Fruit fly (Drosophila melanogaster) whole organism, embryonic: Measurements from ENCODE around the gene Nup358.

Source experiments
- ATbp ChIP-seq: fragments of 200-800 bp; sonication (Bioruptor generic); optimal IDR thresholded peaks from 2 replicates; lab custom pipeline; 2017; ENCODE audit warnings: missing biosample characterization, mild to moderate bottlenecking, missing genetic modification characterization, missing genetic modification reagents
- Aef1 ChIP-seq: fragments of 200-800 bp; sonication (Bioruptor generic); IDR thresholded peaks from 3 replicates; pipeline ENCODE4 v1.3.6; 2022; ENCODE audit warnings: missing biosample characterization, missing genetic modification characterization
- CG10147 ChIP-seq: fragments of 200-800 bp; sonication (Bioruptor generic); optimal IDR thresholded peaks from 2 replicates; lab custom pipeline; 2019; ENCODE audit warnings: missing biosample characterization, mild to moderate bottlenecking, missing genetic modification characterization, moderate library complexity
- CG11456 ChIP-seq: fragments of 200-800 bp; sonication (Bioruptor generic); IDR thresholded peaks from 3 replicates; pipeline ENCODE4 v1.3.6; 2022; ENCODE audit warnings: missing biosample characterization, missing genetic modification characterization
- CG13894 ChIP-seq: fragments of 200-800 bp; sonication (Bioruptor generic); optimal IDR thresholded peaks from 3 replicates; lab custom pipeline; 2018; ENCODE audit warnings: missing biosample characterization, mild to moderate bottlenecking, missing genetic modification characterization, moderate library complexity
- CG14667 ChIP-seq: fragments of 200-800 bp; sonication (Bioruptor generic); IDR thresholded peaks from 2 replicates; pipeline ENCODE4 v1.3.6; 2022; ENCODE audit warnings: missing biosample characterization, missing genetic modification characterization
- CG14710 ChIP-seq: fragments of 200-800 bp; sonication (Bioruptor generic); optimal IDR thresholded peaks from 3 replicates; lab custom pipeline; 2019; ENCODE audit warnings: missing biosample characterization, mild to moderate bottlenecking, missing genetic modification characterization, moderate library complexity
- CG2199 ChIP-seq: fragments of 200-800 bp; sonication (Bioruptor generic); IDR thresholded peaks from 3 replicates; pipeline ENCODE4 v1.3.6; 2022; ENCODE audit warnings: missing biosample characterization, missing genetic modification characterization
- CG2678 ChIP-seq: fragments of 200-800 bp; sonication (Bioruptor generic); optimal IDR thresholded peaks from 3 replicates; lab custom pipeline; 2019; ENCODE audit warnings: missing biosample characterization, mild to moderate bottlenecking, missing genetic modification characterization, moderate library complexity
- CG3163 ChIP-seq: fragments of 200-800 bp; sonication (Bioruptor generic); optimal IDR thresholded peaks from 3 replicates; lab custom pipeline; 2016; ENCODE audit warnings: missing biosample characterization, missing genetic modification characterization
- CG32532 ChIP-seq: fragments of 200-800 bp; sonication (Bioruptor generic); IDR thresholded peaks from 2 replicates; pipeline ENCODE4 v1.3.6; 2022; ENCODE audit warnings: missing biosample characterization, missing genetic modification characterization
- CG4282 ChIP-seq: fragments of 200-800 bp; sonication (Bioruptor generic); optimal IDR thresholded peaks from 2 replicates; lab custom pipeline; 2016; ENCODE audit warnings: missing biosample characterization, missing genetic modification characterization
- CG4328 ChIP-seq: fragments of 200-800 bp; sonication (Bioruptor generic); optimal IDR thresholded peaks from 3 replicates; lab custom pipeline; 2017; ENCODE audit warnings: missing biosample characterization, missing genetic modification reagents, missing genetic modification characterization
- CG4854 ChIP-seq: fragments of 200-800 bp; sonication (Bioruptor generic); optimal IDR thresholded peaks from 2 replicates; lab custom pipeline; 2016; ENCODE audit warnings: missing biosample characterization, missing genetic modification characterization, inconsistent platforms
- CG6813 ChIP-seq: fragments of 200-800 bp; sonication (Bioruptor generic); optimal IDR thresholded peaks from 2 replicates; lab custom pipeline; 2017; ENCODE audit warnings: missing biosample characterization, missing genetic modification characterization, mild to moderate bottlenecking, moderate library complexity, missing genetic modification reagents
- CG6854 ChIP-seq: fragments of 200-800 bp; sonication (Bioruptor generic); optimal IDR thresholded peaks from 3 replicates; lab custom pipeline; 2017; ENCODE audit warnings: missing biosample characterization, mild to moderate bottlenecking, missing genetic modification characterization
- CG7556 ChIP-seq: fragments of 200-800 bp; sonication (Bioruptor generic); optimal IDR thresholded peaks from 2 replicates; lab custom pipeline; 2017; ENCODE audit warnings: missing biosample characterization, mild to moderate bottlenecking, missing genetic modification characterization
- CG7839 ChIP-seq: fragments of 200-800 bp; sonication (Bioruptor generic); optimal IDR thresholded peaks from 3 replicates; lab custom pipeline; 2018; ENCODE audit warnings: missing biosample characterization, mild to moderate bottlenecking, missing genetic modification characterization, moderate library complexity
- CrebB ChIP-seq: fragments of 200-800 bp; sonication (Bioruptor generic); optimal IDR thresholded peaks from 3 replicates; lab custom pipeline; 2018; ENCODE audit warnings: missing biosample characterization, mild to moderate bottlenecking, missing genetic modification characterization
- D ChIP-seq, 2 experiments: fragments of 200-800 bp in 1 of 2; fragments of >200 bp in 1 of 2; sonication (Bioruptor generic) in 1 of 2; optimal IDR thresholded peaks; 2 replicates in 1 of 2; 3 replicates in 1 of 2; lab custom pipeline; 2017; ENCODE audit warnings: mild to moderate bottlenecking in 1 of 2, missing biosample characterization in 1 of 2, missing genetic modification characterization in 1 of 2, missing genetic modification reagents in 1 of 2
- Dad ChIP-seq: fragments of 200-800 bp; sonication (Bioruptor generic); optimal IDR thresholded peaks from 3 replicates; lab custom pipeline; 2016; ENCODE audit warnings: missing biosample characterization, missing genetic modification characterization
- Dbx ChIP-seq: fragments of 200-800 bp; sonication (Bioruptor generic); IDR thresholded peaks from 3 replicates; pipeline ENCODE4 v1.3.6; 2022; ENCODE audit warnings: missing biosample characterization, missing genetic modification characterization
- Dll ChIP-seq: fragments of 200-800 bp; sonication (Bioruptor generic); IDR thresholded peaks from 4 replicates; pipeline ENCODE4 v1.3.6; 2022; ENCODE audit warnings: missing biosample characterization, missing genetic modification characterization; ENCODE audit not compliant: partially characterized antibody
- GATAe ChIP-seq: fragments of 200-800 bp; sonication (Bioruptor generic); conservative IDR thresholded peaks from 2 replicates; pipeline ENCODE4 v1.3.6; 2022; ENCODE audit warnings: missing biosample characterization, missing genetic modification characterization
- Lim3 ChIP-seq: fragments of 200-800 bp; sonication (Bioruptor generic); IDR thresholded peaks from 2 replicates; pipeline ENCODE4 v1.3.6; 2022; ENCODE audit warnings: missing biosample characterization, missing genetic modification characterization
- Myb ChIP-seq: fragments of 200-800 bp; sonication (Bioruptor generic); optimal IDR thresholded peaks from 2 replicates; lab custom pipeline; 2016; ENCODE audit warnings: missing biosample characterization, missing genetic modification characterization
- NK7.1 ChIP-seq: fragments of 200-800 bp; sonication (Bioruptor generic); optimal IDR thresholded peaks from 3 replicates; lab custom pipeline; 2016; ENCODE audit warnings: missing biosample characterization, missing genetic modification characterization
- Opbp ChIP-seq: fragments of 200-800 bp; sonication (Bioruptor generic); IDR thresholded peaks from 3 replicates; pipeline ENCODE4 v1.3.6; 2022; ENCODE audit warnings: missing biosample characterization, missing genetic modification characterization; ENCODE audit not compliant: partially characterized antibody
- PHDP ChIP-seq: fragments of 200-800 bp; sonication (Bioruptor generic); optimal IDR thresholded peaks from 3 replicates; lab custom pipeline; 2018; ENCODE audit warnings: missing biosample characterization, mild to moderate bottlenecking, missing genetic modification characterization, moderate library complexity
- Sox102F ChIP-seq: fragments of 200-800 bp; sonication (Bioruptor generic); optimal IDR thresholded peaks from 2 replicates; lab custom pipeline; 2018; ENCODE audit warnings: missing biosample characterization, mild to moderate bottlenecking, missing genetic modification characterization, moderate library complexity
- Ssrp ChIP-seq: fragments of 200-800 bp; sonication (Bioruptor generic); optimal IDR thresholded peaks from 2 replicates; lab custom pipeline; 2018; ENCODE audit warnings: missing biosample characterization, mild to moderate bottlenecking, missing genetic modification characterization, moderate library complexity
- Xbp1 ChIP-seq: fragments of 200-800 bp; sonication (Bioruptor generic); optimal IDR thresholded peaks from 3 replicates; lab custom pipeline; 2016; ENCODE audit warnings: missing biosample characterization, mild to moderate bottlenecking, missing genetic modification characterization
- ab ChIP-seq: fragments of 200-800 bp; sonication (Bioruptor generic); optimal IDR thresholded peaks from 2 replicates; lab custom pipeline; 2016; ENCODE audit warnings: missing biosample characterization, missing genetic modification characterization
- ac ChIP-seq: fragments of 200-800 bp; sonication (Bioruptor generic); optimal IDR thresholded peaks from 3 replicates; lab custom pipeline; 2017; ENCODE audit warnings: missing biosample characterization, mild to moderate bottlenecking, missing genetic modification characterization
- amos ChIP-seq: fragments of 200-800 bp; sonication (Bioruptor generic); IDR thresholded peaks from 2 replicates; pipeline ENCODE4 v1.3.6; 2022; ENCODE audit warnings: missing biosample characterization, missing genetic modification characterization; ENCODE audit not compliant: partially characterized antibody
- ara ChIP-seq: fragments of 200-800 bp; sonication (Bioruptor generic); IDR thresholded peaks from 2 replicates; pipeline ENCODE4 v1.3.6; 2022; ENCODE audit warnings: missing biosample characterization, missing genetic modification characterization
- ase ChIP-seq: fragments of 200-800 bp; sonication (Bioruptor generic); IDR thresholded peaks from 3 replicates; pipeline ENCODE4 v1.3.6; 2022; ENCODE audit warnings: missing biosample characterization, missing genetic modification characterization
- bigmax ChIP-seq: fragments of 200-800 bp; sonication (Bioruptor generic); optimal IDR thresholded peaks from 2 replicates; lab custom pipeline; 2018; ENCODE audit warnings: missing biosample characterization, mild to moderate bottlenecking, missing genetic modification characterization
- bsh ChIP-seq, 2 experiments: fragments of 200-800 bp; sonication (Bioruptor generic); optimal IDR thresholded peaks; 2 replicates each; lab custom pipeline; 2017 to 2018; ENCODE audit warnings: mild to moderate bottlenecking in 2 of 2, missing biosample characterization in 2 of 2, missing genetic modification characterization in 2 of 2, moderate library complexity in 1 of 2
- crol ChIP-seq: fragments of 200-800 bp; sonication (Bioruptor generic); IDR thresholded peaks from 2 replicates; pipeline ENCODE4 v1.3.6; 2022; ENCODE audit warnings: missing biosample characterization, missing genetic modification characterization
- gce ChIP-seq: fragments of 200-800 bp; sonication (Bioruptor generic); IDR thresholded peaks from 3 replicates; pipeline ENCODE4 v1.3.6; 2022; ENCODE audit warnings: missing biosample characterization, missing genetic modification characterization
- grau ChIP-seq: fragments of 200-800 bp; optimal IDR thresholded peaks from 3 replicates; lab custom pipeline; 2019; ENCODE audit warnings: missing biosample characterization, mild to moderate bottlenecking, missing genetic modification characterization, moderate library complexity
- gro ChIP-seq: fragments of 200-800 bp; sonication (Bioruptor generic); optimal IDR thresholded peaks from 2 replicates; lab custom pipeline; 2016; ENCODE audit warnings: missing biosample characterization, missing genetic modification characterization
- ind ChIP-seq: fragments of 200-800 bp; sonication (Bioruptor generic); optimal IDR thresholded peaks from 3 replicates; lab custom pipeline; 2016; ENCODE audit warnings: missing biosample characterization, missing genetic modification characterization
- klu ChIP-seq: fragments of 200-800 bp; sonication (Bioruptor generic); IDR thresholded peaks from 2 replicates; pipeline ENCODE4 v1.3.6; 2022; ENCODE audit warnings: missing biosample characterization, missing genetic modification characterization
- pan ChIP-seq, 4 experiments: fragments of >200 bp in 3 of 4; fragments of 200-800 bp in 1 of 4; sonication (Bioruptor generic) in 1 of 4; optimal IDR thresholded peaks in 3 of 4; IDR thresholded peaks in 1 of 4; 2 replicates each; pipeline versions ENCODE4 v1.3.6 to Lab custom; 2017 to 2022; ENCODE audit warnings: missing biosample characterization in 2 of 4, missing genetic modification characterization in 2 of 4, mixed read lengths in 1 of 4
- sens ChIP-seq: fragments of 200-800 bp; sonication (Bioruptor generic); peaks from one replicate; lab custom pipeline; 2016; ENCODE audit warnings: missing biosample characterization, missing genetic modification characterization
- slp2 ChIP-seq: fragments of 200-800 bp; sonication (Bioruptor generic); optimal IDR thresholded peaks from 2 replicates; lab custom pipeline; 2016; ENCODE audit warnings: missing biosample characterization, missing genetic modification characterization

The Nup358 gene

dm6 chr3R:25245052-25245813, 3.9 kb upstream of the Nup358 start, which contains the start of gene bam (continued):
- no peak for TF ChIP-seq CrebB (tag; lab: Kevin White, UChicago)
- TF ChIP-seq gce: no peak
- TF ChIP-seq ind (GFP tag; lab: Kevin White, UChicago): no peak
- TF ChIP-seq Opbp (GFP tag; lab: Robert Waterston, UW): 0 out of 3 replicates have a peak, but pooled peaks have one; percentile 31
- no peak for TF ChIP-seq ase (GFP tag; lab: Robert Waterston, UW)
- TF ChIP-seq ac: no peak
- no peak for TF ChIP-seq CG7839 (tag; lab: Kevin White, UChicago)
- peak; percentile 4 for TF ChIP-seq PHDP (tag; lab: Kevin White, UChicago)
- no peak for TF ChIP-seq ATbp (GFP tag; lab: Kevin White, UChicago)
- no peak for TF ChIP-seq CG14667 (GFP tag; lab: Robert Waterston, UW)
- no peak for TF ChIP-seq Lim3
- TF ChIP-seq Myb (GFP tag; lab: Kevin White, UChicago): peak; percentile 51
- no peak for TF ChIP-seq ab (GFP tag; lab: Kevin White, UChicago)
- no peak for TF ChIP-seq ara
- no peak for TF ChIP-seq gro (GFP tag; lab: Kevin White, UChicago)
- TF ChIP-seq grau: no peak
- no peak for TF ChIP-seq sens (GFP tag; lab: Kevin White, UChicago)
- TF ChIP-seq CG4328 (GFP tag; lab: Kevin White, UChicago): no peak
- no peak for TF ChIP-seq pan (optimal IDR thresholded peaks at IDR 0.05; lab: Kevin White, UChicago)
- TF ChIP-seq pan (GFP tag; optimal IDR thresholded peaks at IDR 0.05 in 1 of 2, IDR thresholded peaks at IDR 0.05 in 1 of 2): no peak
- no peak for TF ChIP-seq D (optimal IDR thresholded peaks at IDR 0.05; lab: Kevin White, UChicago)
- TF ChIP-seq D (GFP tag; optimal IDR thresholded peaks at IDR 0.05; lab: Kevin White, UChicago): no peak
- TF ChIP-seq CG6854 (GFP tag; lab: Kevin White, UChicago): no peak
- TF ChIP-seq CG6813: no peak
- TF ChIP-seq Sox102F (GFP tag; lab: Kevin White, UChicago): no peak
- TF ChIP-seq CG4282 (GFP tag; lab: Kevin White, UChicago): no peak
- TF ChIP-seq bsh (GFP tag; optimal IDR thresholded peaks at IDR 0.05; lab: Kevin White, UChicago): no peak
- TF ChIP-seq CG7556 (GFP tag; lab: Kevin White, UChicago): no peak
- no peak for TF ChIP-seq GATAe (GFP tag; lab: Robert Waterston, UW)
- peak; percentile 34 for TF ChIP-seq Ssrp (tag; lab: Kevin White, UChicago)
- TF ChIP-seq CG4854: no peak
- no peak for TF ChIP-seq Dad (GFP tag; lab: Kevin White, UChicago)
- TF ChIP-seq CG11456 (GFP tag; lab: Robert Waterston, UW): no peak
- no peak for TF ChIP-seq NK7.1 (GFP tag; lab: Kevin White, UChicago)
- TF ChIP-seq Aef1: peak; percentile 14; the same call in 1 of the 3 replicates
- peak; percentile 42 for TF ChIP-seq amos
- peak; percentile 27 for TF ChIP-seq CG13894 (tag; lab: Kevin White, UChicago)
- no peak for TF ChIP-seq CG10147 (GFP tag; lab: Kevin White, UChicago)
- no peak for TF ChIP-seq CG3163 (GFP tag; lab: Kevin White, UChicago)
- TF ChIP-seq Dbx (GFP tag; lab: Robert Waterston, UW): no peak
- TF ChIP-seq bigmax (GFP tag; lab: Kevin White, UChicago): no peak
- no peak for TF ChIP-seq Xbp1
- TF ChIP-seq klu (GFP tag; lab: Robert Waterston, UW): no peak
- TF ChIP-seq CG2199 (GFP tag; lab: Robert Waterston, UW): peak; percentile 59; the same call in 2 of the 3 replicates
- no peak for TF ChIP-seq slp2
- TF ChIP-seq CG2678: no peak
- no peak for TF ChIP-seq crol (GFP tag; lab: Robert Waterston, UW)
- TF ChIP-seq Dll (GFP tag; lab: Robert Waterston, UW): no peak
- no peak for TF ChIP-seq CG32532 (GFP tag; lab: Robert Waterston, UW)
- peak; percentile 45 for TF ChIP-seq CG14710 (tag; lab: Kevin White, UChicago)
